Worm (Caenorhabditis elegans): Measurements from ENCODE around the gene M162.7.

Gene M162.7

DNA sequence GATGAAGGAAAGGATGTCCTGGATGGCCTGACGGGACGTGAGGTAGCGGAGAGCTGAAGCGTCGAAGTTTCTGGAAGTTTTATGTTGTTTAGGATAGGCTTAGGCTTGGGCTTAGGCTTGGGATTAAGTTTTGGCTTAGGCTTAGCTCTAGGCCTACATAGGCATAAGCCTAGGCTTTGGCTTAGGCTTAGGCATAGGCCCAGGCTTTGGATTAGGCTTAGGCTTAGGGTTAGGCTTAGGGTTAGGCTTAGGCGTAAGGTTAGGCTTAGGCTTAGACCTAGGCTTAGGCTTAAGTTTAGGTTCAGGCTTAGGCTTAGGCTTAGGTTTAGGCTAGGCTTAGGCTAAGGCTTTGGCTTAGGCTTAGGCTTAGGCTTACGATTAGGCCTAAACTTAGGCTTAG lies 34.4 kb upstream of the M162.7 start:
- TF ChIP-seq efl-1 (optimal IDR thresholded peaks at IDR 0.05) (no peak), efl-1 (GFP tag; optimal IDR thresholded peaks at IDR 0.05 in 1 of 2) (no peak), unc-62 (GFP tag; optimal IDR thresholded peaks at IDR 0.05) (no peak)

- TF ChIP-seq snu-23 (GFP tag; optimal IDR thresholded peaks at IDR 0.05) (no peak), swsn-7 (tag; optimal IDR thresholded peaks at IDR 0.05) (no peak), lin-35 (GFP tag; optimal IDR thresholded peaks at IDR 0.05) (no peak), ces-1 (GFP tag; optimal IDR thresholded peaks at IDR 0.05) (no peak), ama-1 (optimal IDR thresholded peaks at IDR 0.05) (no peak), snpc-4 (tag; optimal IDR thresholded peaks at IDR 0.05) (no peak), irx-1 (tag; optimal IDR thresholded peaks at IDR 0.05) (no peak), sptf-1 (tag; optimal IDR thresholded peaks at IDR 0.05) (no peak), rnt-1 (tag; optimal IDR thresholded peaks at IDR 0.05) (no peak), vab-15 (tag; optimal IDR thresholded peaks at IDR 0.05) (no peak), hlh-4 (tag; optimal IDR thresholded peaks at IDR 0.05) (no peak), nhr-237 (tag; optimal IDR thresholded peaks at IDR 0.05) (no peak), lin-14 (GFP tag; optimal IDR thresholded peaks at IDR 0.05) (no peak), Y116A8C.19 (tag; optimal IDR thresholded peaks at IDR 0.05; ENCODE audit: borderline replicate concordance) (no peak), nhr-47 (tag; optimal IDR thresholded peaks at IDR 0.05) (no peak), zip-4 (GFP tag; optimal IDR thresholded peaks at IDR 0.05) (no peak), zag-1 (tag; optimal IDR thresholded peaks at IDR 0.05) (no peak), tbx-2 (tag; optimal IDR thresholded peaks at IDR 0.05) (no peak), ztf-4 (tag; optimal IDR thresholded peaks at IDR 0.05) (no peak)
Measured at ce11 chrV:19827481-19827880, 32.6 kb upstream of the M162.7 start.

ce11 chrV:19822093-19822492 lies 27.3 kb upstream of the M162.7 start, which contains the start of gene Y116F11B.17:
TSS of gene Y116F11B.17 (minus strand) at chrV:19822193.
- TF ChIP-seq mef-2 (tag; optimal IDR thresholded peaks at IDR 0.05) (no peak), irx-1 (tag; optimal IDR thresholded peaks at IDR 0.05) (no peak), lin-15B (tag; optimal IDR thresholded peaks at IDR 0.05) (no peak), elt-3 (tag; optimal IDR thresholded peaks at IDR 0.05) (no peak), tbx-2 (tag; optimal IDR thresholded peaks at IDR 0.05) (no peak), lin-39 (tag; optimal IDR thresholded peaks at IDR 0.05) (no peak), ceh-8 (GFP tag; optimal IDR thresholded peaks at IDR 0.05) (no peak), skn-1 (tag; optimal IDR thresholded peaks at IDR 0.05) (no peak), isw-1 (GFP tag; IDR thresholded peaks at IDR 0.05) (no peak), ceh-88 (GFP tag; IDR thresholded peaks at IDR 0.05) (no peak), nhr-84 (tag; optimal IDR thresholded peaks at IDR 0.05) (no peak), alr-1 (tag; optimal IDR thresholded peaks at IDR 0.05; ENCODE audit: borderline replicate concordance) (no peak), unc-62 (GFP tag; optimal IDR thresholded peaks at IDR 0.05) (no peak), elt-2 (tag; optimal IDR thresholded peaks at IDR 0.05) (no peak), unc-30 (tag; optimal IDR thresholded peaks at IDR 0.05) (no peak), ztf-4 (tag; optimal IDR thresholded peaks at IDR 0.05) (no peak), ceh-82 (tag; optimal IDR thresholded peaks at IDR 0.05) (no peak), fos-1 (tag; optimal IDR thresholded peaks at IDR 0.05) (no peak), hlh-4 (tag; optimal IDR thresholded peaks at IDR 0.05) (no peak)

DNA sequence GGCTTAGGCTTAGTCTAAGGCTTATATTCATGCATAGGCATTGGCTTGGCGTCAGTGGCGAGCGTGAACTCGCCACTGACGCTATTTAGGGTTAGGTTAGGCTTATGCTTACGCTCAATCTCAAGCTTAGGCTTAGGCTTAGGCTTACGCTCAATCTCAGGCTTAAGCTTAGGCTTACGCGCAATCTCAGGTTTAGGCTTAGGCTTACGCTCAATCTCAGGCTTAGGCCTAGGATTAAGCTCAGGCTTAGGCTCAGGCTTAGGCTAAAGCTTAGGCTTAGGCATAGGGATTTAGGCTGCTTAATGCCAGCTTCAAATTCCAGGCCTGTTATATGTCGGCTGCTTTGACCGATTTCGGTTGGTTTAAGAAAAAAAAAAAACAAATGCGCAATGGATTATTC lies 25.3 kb upstream of the M162.7 start:
- TF ChIP-seq nhr-19 (GFP tag; conservative IDR thresholded peaks at IDR 0.05) (no peak), tbx-2 (tag; optimal IDR thresholded peaks at IDR 0.05) (no peak), nhr-47 (tag; optimal IDR thresholded peaks at IDR 0.05) (no peak), fkh-4 (tag; optimal IDR thresholded peaks at IDR 0.05; ENCODE audit: borderline replicate concordance) (no peak), unc-98 (GFP tag; IDR thresholded peaks at IDR 0.05) (no peak), elt-2 (tag; optimal IDR thresholded peaks at IDR 0.05) (no peak), lin-14 (GFP tag; optimal IDR thresholded peaks at IDR 0.05) (no peak), ces-1 (GFP tag; optimal IDR thresholded peaks at IDR 0.05) (no peak), C34B4.2 (tag; optimal IDR thresholded peaks at IDR 0.05) (no peak), C16A3.4 (tag; optimal IDR thresholded peaks at IDR 0.05) (no peak), unc-30 (tag; optimal IDR thresholded peaks at IDR 0.05) (no peak), ztf-4 (tag; optimal IDR thresholded peaks at IDR 0.05) (no peak), efl-1 (optimal IDR thresholded peaks at IDR 0.05) (no peak), efl-1 (GFP tag; optimal IDR thresholded peaks at IDR 0.05 in 1 of 2) (no peak), aly-2 (tag; optimal IDR thresholded peaks at IDR 0.05) (no peak), hlh-17 (GFP tag; optimal IDR thresholded peaks at IDR 0.05; ENCODE audit: borderline replicate concordance) (no peak), sptf-1 (tag; optimal IDR thresholded peaks at IDR 0.05) (no peak), lsy-2 (tag; optimal IDR thresholded peaks at IDR 0.05) (no peak), nhr-12 (tag; optimal IDR thresholded peaks at IDR 0.05) (no peak)

All from whole organism, L1 larva.